Worm (Caenorhabditis elegans) whole organism, L1 larva: Measurements from ENCODE around the gene delm-1.

ENCODE experiments used
- C04F5.9 ChIP-seq: sonication (generic microtip); optimal IDR thresholded peaks from 2 replicates; lab custom pipeline; 2016; ENCODE audit warnings: missing genetic modification characterization, missing compliant biosample characterization
- C16A3.4 ChIP-seq: fragments of 150-350 bp; optimal IDR thresholded peaks from 2 replicates; lab custom pipeline; 2014; ENCODE audit warnings: missing biosample characterization, missing genetic modification characterization
- F16B12.6 ChIP-seq: fragments of 150-350 bp; optimal IDR thresholded peaks from 2 replicates; lab custom pipeline; 2014; ENCODE audit warnings: missing biosample characterization, missing genetic modification characterization
- aha-1 ChIP-seq: fragments of 150-350 bp; optimal IDR thresholded peaks from 2 replicates; lab custom pipeline; 2014; ENCODE audit warnings: missing biosample characterization, missing genetic modification characterization
- alr-1 ChIP-seq: fragments of 200-800 bp; sonication (Bioruptor generic); optimal IDR thresholded peaks from 2 replicates; lab custom pipeline; 2018; ENCODE audit warnings: borderline replicate concordance, mild to moderate bottlenecking, missing genetic modification characterization, missing compliant biosample characterization
- aly-2 ChIP-seq: fragments of 150-350 bp; optimal IDR thresholded peaks from 2 replicates; lab custom pipeline; 2014; ENCODE audit warnings: missing biosample characterization, missing genetic modification characterization
- ama-1 ChIP-seq: fragments of 150-350 bp; optimal IDR thresholded peaks from 2 replicates; lab custom pipeline; 2014
- blmp-1 ChIP-seq: fragments of 150-350 bp; optimal IDR thresholded peaks from 2 replicates; lab custom pipeline; 2014; ENCODE audit warnings: missing biosample characterization, missing genetic modification characterization
- ceh-63 ChIP-seq: fragments of 200-800 bp; sonication (Bioruptor generic); optimal IDR thresholded peaks from 2 replicates; lab custom pipeline; 2018; ENCODE audit warnings: mild to moderate bottlenecking, missing genetic modification characterization, missing compliant biosample characterization
- ceh-8 ChIP-seq: fragments of 200-800 bp; sonication (Bioruptor generic); optimal IDR thresholded peaks from 2 replicates; lab custom pipeline; 2018; ENCODE audit warnings: mild to moderate bottlenecking, missing genetic modification characterization, moderate library complexity, missing compliant biosample characterization
- ceh-82 ChIP-seq, 3 experiments: fragments of 150-350 bp in 1 of 3; sonication (generic microtip) in 2 of 3; optimal IDR thresholded peaks; 2 replicates each; lab custom pipeline; 2014 to 2017; ENCODE audit warnings: missing biosample characterization in 3 of 3, missing genetic modification characterization in 3 of 3
- ceh-88 ChIP-seq: fragments of 200-800 bp; sonication (Bioruptor generic); IDR thresholded peaks from 2 replicates; pipeline ENCODE4 v1.3.6; 2022; ENCODE audit warnings: missing genetic modification characterization, missing compliant biosample characterization
- ceh-90 ChIP-seq: sonication (generic microtip); optimal IDR thresholded peaks from 2 replicates; lab custom pipeline; 2016; ENCODE audit warnings: missing genetic modification characterization, missing compliant biosample characterization
- dpl-1 ChIP-seq, 3 experiments: fragments of 150-350 bp in 2 of 3; sonication (generic microtip) in 1 of 3; optimal IDR thresholded peaks; 2 replicates each; lab custom pipeline; 2014 to 2017; ENCODE audit warnings: missing biosample characterization in 3 of 3, missing genetic modification characterization in 3 of 3, missing genetic modification reagents in 3 of 3
- dsc-1 ChIP-seq: sonication (generic microtip); optimal IDR thresholded peaks from 2 replicates; lab custom pipeline; 2016; ENCODE audit warnings: mild to moderate bottlenecking, missing genetic modification characterization, missing compliant biosample characterization
- egl-27 ChIP-seq, 2 experiments: fragments of 150-350 bp in 1 of 2; sonication (generic microtip); optimal IDR thresholded peaks; 3 replicates each; lab custom pipeline; 2017 to 2018; ENCODE audit warnings: missing biosample characterization in 2 of 2, missing genetic modification characterization in 2 of 2, missing genetic modification reagents in 2 of 2
- elt-2 ChIP-seq: sonication (generic microtip); optimal IDR thresholded peaks from 2 replicates; lab custom pipeline; 2016; ENCODE audit warnings: missing genetic modification characterization, mild to moderate bottlenecking, inconsistent platforms, missing compliant biosample characterization, missing genetic modification reagents
- fkh-10 ChIP-seq: sonication (generic microtip); optimal IDR thresholded peaks from 2 replicates; lab custom pipeline; 2017; ENCODE audit warnings: missing biosample characterization, missing genetic modification reagents, missing genetic modification characterization
- fkh-8 ChIP-seq: sonication (generic microtip); optimal IDR thresholded peaks from 2 replicates; lab custom pipeline; 2016; ENCODE audit warnings: mild to moderate bottlenecking, missing genetic modification characterization, missing compliant biosample characterization
- fos-1 ChIP-seq: fragments of 150-350 bp; optimal IDR thresholded peaks from 2 replicates; lab custom pipeline; 2014; ENCODE audit warnings: missing biosample characterization, missing genetic modification characterization
- hlh-4 ChIP-seq: sonication (generic microtip); optimal IDR thresholded peaks from 2 replicates; lab custom pipeline; 2016; ENCODE audit warnings: mild to moderate bottlenecking, missing genetic modification characterization, missing compliant biosample characterization
- hpl-2 ChIP-seq: fragments of 150-350 bp; optimal IDR thresholded peaks from 2 replicates; lab custom pipeline; 2014; ENCODE audit warnings: missing biosample characterization, missing genetic modification reagents, missing genetic modification characterization
- irx-1 ChIP-seq: sonication (generic microtip); optimal IDR thresholded peaks from 2 replicates; lab custom pipeline; 2016; ENCODE audit warnings: missing genetic modification characterization, missing compliant biosample characterization
- isw-1 ChIP-seq: fragments of 200-800 bp; sonication (Bioruptor generic); IDR thresholded peaks from 2 replicates; pipeline ENCODE4 v1.3.6; 2022; ENCODE audit warnings: missing genetic modification characterization, missing compliant biosample characterization
- jun-1 ChIP-seq: fragments of 150-350 bp; optimal IDR thresholded peaks from 2 replicates; lab custom pipeline; 2014; ENCODE audit warnings: missing biosample characterization, missing genetic modification reagents, missing genetic modification characterization
- lin-15B ChIP-seq: fragments of 150-350 bp; sonication (generic microtip); optimal IDR thresholded peaks from 3 replicates; lab custom pipeline; 2014; ENCODE audit warnings: missing biosample characterization, missing genetic modification characterization
- lin-39 ChIP-seq: fragments of 150-350 bp; optimal IDR thresholded peaks from 2 replicates; lab custom pipeline; 2014; ENCODE audit warnings: missing biosample characterization, missing genetic modification reagents, missing genetic modification characterization
- mdl-1 ChIP-seq, 2 experiments: fragments of 150-350 bp; optimal IDR thresholded peaks; 2 replicates each; lab custom pipeline; 2014 to 2017; ENCODE audit warnings: missing biosample characterization in 2 of 2, missing genetic modification characterization in 2 of 2, inconsistent platforms in 1 of 2
- mef-2 ChIP-seq: fragments of 150-350 bp; optimal IDR thresholded peaks from 2 replicates; lab custom pipeline; 2014; ENCODE audit warnings: missing biosample characterization, missing genetic modification characterization
- mep-1 ChIP-seq: fragments of 150-350 bp; optimal IDR thresholded peaks from 2 replicates; lab custom pipeline; 2014; ENCODE audit warnings: missing biosample characterization, missing genetic modification characterization
- nhr-11 ChIP-seq: fragments of 150-350 bp; optimal IDR thresholded peaks from 2 replicates; lab custom pipeline; 2014; ENCODE audit warnings: missing biosample characterization, missing genetic modification characterization
- nhr-19 ChIP-seq: fragments of 200-800 bp; sonication (Bioruptor generic); conservative IDR thresholded peaks from 2 replicates; pipeline ENCODE4 v1.3.6; 2022; ENCODE audit warnings: missing genetic modification characterization, missing compliant biosample characterization
- nhr-20 ChIP-seq: sonication (generic microtip); optimal IDR thresholded peaks from 2 replicates; lab custom pipeline; 2016; ENCODE audit warnings: mild to moderate bottlenecking, missing genetic modification characterization, missing compliant biosample characterization
- nhr-237 ChIP-seq: fragments of 150-350 bp; optimal IDR thresholded peaks from 2 replicates; lab custom pipeline; 2014; ENCODE audit warnings: missing biosample characterization, missing genetic modification characterization
- nhr-77 ChIP-seq: fragments of 150-350 bp; optimal IDR thresholded peaks from 2 replicates; lab custom pipeline; 2014; ENCODE audit warnings: missing biosample characterization, missing genetic modification characterization
- nhr-84 ChIP-seq: sonication (generic microtip); optimal IDR thresholded peaks from 2 replicates; lab custom pipeline; 2017; ENCODE audit warnings: missing biosample characterization, missing genetic modification characterization
- nhr-85 ChIP-seq: sonication (generic microtip); peaks from one replicate; lab custom pipeline; 2016; ENCODE audit warnings: missing genetic modification characterization, inconsistent platforms, missing compliant biosample characterization
- nhr-90 ChIP-seq: sonication (generic microtip); optimal IDR thresholded peaks from 2 replicates; lab custom pipeline; 2016; ENCODE audit warnings: mild to moderate bottlenecking, missing genetic modification characterization, missing compliant biosample characterization; ENCODE audit not compliant: poor library complexity
- pag-3 ChIP-seq: sonication (generic microtip); optimal IDR thresholded peaks from 2 replicates; lab custom pipeline; 2017; ENCODE audit warnings: missing genetic modification characterization, mild to moderate bottlenecking, missing compliant biosample characterization, antibody characterized with exemption, borderline replicate concordance; ENCODE audit not compliant: insufficient read depth
- pax-3 ChIP-seq: fragments of 200-800 bp; sonication (Bioruptor generic); optimal IDR thresholded peaks from 2 replicates; lab custom pipeline; 2018; ENCODE audit warnings: mild to moderate bottlenecking, missing genetic modification characterization, moderate library complexity, missing compliant biosample characterization
- pqm-1 ChIP-seq: sonication (generic microtip); optimal IDR thresholded peaks from 3 replicates; lab custom pipeline; 2017; ENCODE audit warnings: missing biosample characterization, missing genetic modification characterization
- rnt-1 ChIP-seq: sonication (generic microtip); optimal IDR thresholded peaks from 2 replicates; lab custom pipeline; 2016; ENCODE audit warnings: mild to moderate bottlenecking, missing genetic modification characterization, moderate library complexity, missing compliant biosample characterization
- sptf-1 ChIP-seq: fragments of 150-350 bp; optimal IDR thresholded peaks from 2 replicates; lab custom pipeline; 2014; ENCODE audit warnings: missing biosample characterization, missing genetic modification characterization
- sup-37 ChIP-seq: fragments of 200-800 bp; sonication (Bioruptor generic); optimal IDR thresholded peaks from 2 replicates; lab custom pipeline; 2018; ENCODE audit warnings: mild to moderate bottlenecking, missing genetic modification characterization, missing compliant biosample characterization
- unc-130 ChIP-seq: fragments of 150-350 bp; optimal IDR thresholded peaks from 2 replicates; lab custom pipeline; 2017; ENCODE audit warnings: missing biosample characterization, missing genetic modification characterization, inconsistent platforms
- unc-30 ChIP-seq: sonication (generic microtip); optimal IDR thresholded peaks from 2 replicates; lab custom pipeline; 2017; ENCODE audit warnings: missing biosample characterization, missing genetic modification characterization
- unc-62 ChIP-seq: fragments of 150-350 bp; optimal IDR thresholded peaks from 2 replicates; lab custom pipeline; 2014; ENCODE audit warnings: missing biosample characterization, missing genetic modification reagents, missing genetic modification characterization
- unc-86 ChIP-seq: sonication (generic microtip); optimal IDR thresholded peaks from 2 replicates; lab custom pipeline; 2016; ENCODE audit warnings: missing genetic modification characterization, missing compliant biosample characterization
- unc-98 ChIP-seq: fragments of 200-800 bp; sonication (Bioruptor generic); IDR thresholded peaks from 2 replicates; pipeline ENCODE4 v1.3.6; 2022; ENCODE audit warnings: missing genetic modification characterization, missing compliant biosample characterization
- xbp-1 ChIP-seq: sonication (generic microtip); optimal IDR thresholded peaks from 2 replicates; lab custom pipeline; 2016; ENCODE audit warnings: missing genetic modification characterization, missing compliant biosample characterization
- ztf-4 ChIP-seq: fragments of 150-350 bp; optimal IDR thresholded peaks from 2 replicates; lab custom pipeline; 2014; ENCODE audit warnings: missing biosample characterization, missing genetic modification characterization

Gene delm-1

DNA sequence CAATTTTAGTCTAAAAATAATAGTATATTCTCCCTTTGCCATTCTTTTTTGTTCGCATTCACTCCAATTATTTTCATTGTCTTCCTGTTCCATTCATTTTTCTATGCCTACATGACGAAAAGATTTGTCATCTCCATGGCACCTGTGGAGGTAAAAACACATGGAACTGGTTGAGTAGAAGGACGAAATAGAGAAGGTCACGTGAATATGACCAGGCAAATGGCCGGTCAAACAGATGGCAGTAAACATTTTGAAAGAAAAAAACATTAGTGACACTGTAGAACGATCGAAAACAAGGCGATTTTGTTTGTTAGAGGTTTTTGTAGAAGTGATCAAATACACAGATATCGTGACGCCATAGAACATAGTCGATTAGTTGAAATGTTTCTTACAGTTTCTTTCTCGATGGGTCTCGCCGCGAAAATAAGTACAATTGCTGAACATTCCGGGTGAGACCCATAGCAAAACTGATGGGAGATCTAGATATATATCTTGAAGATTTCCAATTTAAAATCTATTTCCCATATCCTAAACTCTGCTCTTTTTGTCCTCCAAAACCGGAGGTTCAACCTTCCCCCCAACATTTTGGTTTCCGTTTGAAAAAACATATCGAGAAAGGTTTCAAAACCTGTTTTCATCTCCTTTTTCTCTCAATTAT is 44.6 kb downstream of the delm-1 start (continued):
- no peak for TF ChIP-seq pag-3 (tag; lab: Kevin White, UChicago)
- no peak for TF ChIP-seq ztf-4 (tag; lab: Kevin White, UChicago)
- TF ChIP-seq nhr-237 (tag; lab: Kevin White, UChicago): no peak
- TF ChIP-seq ceh-8 (GFP tag; lab: Kevin White, UChicago): no peak
- TF ChIP-seq mep-1 (tag; lab: Kevin White, UChicago): peak; percentile 56
- no peak for TF ChIP-seq nhr-11 (tag; lab: Kevin White, UChicago)
- no peak for TF ChIP-seq dsc-1 (tag; lab: Kevin White, UChicago)
- TF ChIP-seq hlh-4 (tag; lab: Kevin White, UChicago): no peak
- TF ChIP-seq mef-2: no peak
- TF ChIP-seq aly-2 (tag; lab: Kevin White, UChicago): no peak
- TF ChIP-seq sptf-1: no peak
- no peak for TF ChIP-seq ceh-90 (tag; lab: Kevin White, UChicago)
- no peak for TF ChIP-seq nhr-84 (tag; lab: Kevin White, UChicago)
- TF ChIP-seq ceh-82 (tag; optimal IDR thresholded peaks at IDR 0.05; lab: Kevin White, UChicago): no peak
- peak; percentile 96 for TF ChIP-seq nhr-85 (tag; lab: Kevin White, UChicago)
- TF ChIP-seq isw-1: no peak
- no peak for TF ChIP-seq rnt-1 (tag; lab: Kevin White, UChicago)
- no peak for TF ChIP-seq unc-30 (tag; lab: Kevin White, UChicago)
- no peak for TF ChIP-seq egl-27 (tag; optimal IDR thresholded peaks at IDR 0.05; lab: Kevin White, UChicago)
- no peak for TF ChIP-seq lin-39 (tag; lab: Kevin White, UChicago)
- peak; percentile 4 for TF ChIP-seq xbp-1 (tag; lab: Kevin White, UChicago)
- no peak for TF ChIP-seq pax-3 (tag; lab: Kevin White, UChicago)
- TF ChIP-seq nhr-90 (tag; lab: Kevin White, UChicago): peak; percentile 47
- TF ChIP-seq fkh-10 (GFP tag; lab: Kevin White, UChicago): no peak
- TF ChIP-seq ceh-88: 0 out of 2 replicates have a peak, but pooled peaks have one; percentile 18
- TF ChIP-seq unc-86 (tag; lab: Kevin White, UChicago): no peak
- peak; percentile 38 for TF ChIP-seq C16A3.4 (tag; lab: Kevin White, UChicago)
- TF ChIP-seq nhr-19 (GFP tag; lab: Robert Waterston, UW): peak; percentile 29; the same call in 1 of the 2 replicates
- no peak for TF ChIP-seq ceh-63
- no peak for TF ChIP-seq fos-1 (tag; lab: Kevin White, UChicago)
- TF ChIP-seq lin-15B: no peak
- TF ChIP-seq elt-2 (tag; lab: Kevin White, UChicago): no peak
- TF ChIP-seq jun-1 (tag; lab: Kevin White, UChicago): no peak
- no peak for TF ChIP-seq unc-62 (GFP tag; lab: Kevin White, UChicago)
- peak in 1 of 2 experiments; percentile 72 for TF ChIP-seq mdl-1 (tag; optimal IDR thresholded peaks at IDR 0.05; lab: Kevin White, UChicago)
- no peak for TF ChIP-seq C04F5.9 (tag; lab: Kevin White, UChicago)
- no peak for TF ChIP-seq fkh-8 (tag; lab: Kevin White, UChicago)
- no peak for TF ChIP-seq nhr-77 (tag; lab: Kevin White, UChicago)
- no peak for TF ChIP-seq unc-130
- no peak for TF ChIP-seq F16B12.6 (tag; lab: Kevin White, UChicago)
- TF ChIP-seq dpl-1 (GFP tag; optimal IDR thresholded peaks at IDR 0.05; lab: Kevin White, UChicago): peak in 1 of 3 experiments; percentile 22
- TF ChIP-seq alr-1 (tag; lab: Kevin White, UChicago): no peak
- TF ChIP-seq ama-1 (lab: Kevin White, UChicago): no peak
- no peak for TF ChIP-seq unc-98 (GFP tag; lab: Robert Waterston, UW)
- TF ChIP-seq nhr-20 (tag; lab: Kevin White, UChicago): peak; percentile 67
- no peak for TF ChIP-seq aha-1 (tag; lab: Kevin White, UChicago)
- TF ChIP-seq blmp-1: peak; percentile 34
- no peak for TF ChIP-seq irx-1 (tag; lab: Kevin White, UChicago)
- no peak for TF ChIP-seq pqm-1 (tag; lab: Kevin White, UChicago)
- no peak for TF ChIP-seq sup-37 (GFP tag; lab: Kevin White, UChicago)
- no peak for TF ChIP-seq hpl-2 (GFP tag; lab: Kevin White, UChicago)
